Worm (Caenorhabditis elegans): Measurements from ENCODE around the gene npp-9.

DNA sequence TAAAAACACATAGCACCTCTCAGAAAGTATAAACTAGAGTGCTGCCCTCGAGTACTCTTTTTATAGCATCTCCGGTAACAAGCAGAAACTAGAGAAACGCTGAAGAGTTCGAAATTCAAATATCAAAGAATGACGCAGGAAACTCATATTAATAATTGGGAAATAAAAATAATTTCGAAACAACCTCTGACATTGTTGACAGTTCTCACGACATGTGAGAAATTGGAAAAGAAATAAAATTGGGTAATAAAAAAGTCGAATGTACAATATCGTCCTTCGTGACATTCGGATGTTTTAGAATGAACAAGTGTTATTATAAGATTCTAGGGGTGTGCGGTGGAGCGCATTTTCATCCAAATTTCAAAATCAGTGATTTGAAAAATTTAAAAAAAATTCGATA, 32.0 kb downstream of the npp-9 start:
- peak; percentile 51 for TF ChIP-seq dve-1 (tag; optimal IDR thresholded peaks at IDR 0.05; ENCODE audit: insufficient read depth)
- TF ChIP-seq ctbp-1 (GFP tag; IDR thresholded peaks at IDR 0.05): no peak
- TF ChIP-seq lin-15B (tag; optimal IDR thresholded peaks at IDR 0.05): no peak
